Worm (Caenorhabditis elegans) whole organism, L3 larva: ENCODE results near the gene Y113G7A.14.
A peak's percentile ranks its signal among the peaks of the same experiment; 100 is the strongest.

Source experiments
- ama-1 ChIP-seq: fragments of 150-350 bp; optimal IDR thresholded peaks from 2 replicates; lab custom pipeline; 2018
- ceh-16 ChIP-seq: sonication (generic microtip); optimal IDR thresholded peaks from 2 replicates; lab custom pipeline; 2017; ENCODE audit warnings: missing biosample characterization, missing genetic modification characterization
- ceh-28 ChIP-seq: fragments of 150-350 bp; optimal IDR thresholded peaks from 2 replicates; lab custom pipeline; 2014; ENCODE audit warnings: missing biosample characterization, missing genetic modification reagents, missing genetic modification characterization
- daf-12 ChIP-seq: fragments of 150-350 bp; optimal IDR thresholded peaks from 2 replicates; lab custom pipeline; 2014; ENCODE audit warnings: missing biosample characterization, missing genetic modification reagents, missing genetic modification characterization
- egl-27 ChIP-seq: sonication (generic microtip); optimal IDR thresholded peaks from 4 replicates; lab custom pipeline; 2017; ENCODE audit warnings: missing biosample characterization, missing genetic modification reagents, missing genetic modification characterization
- elt-1 ChIP-seq: fragments of 150-350 bp; optimal IDR thresholded peaks from 2 replicates; lab custom pipeline; 2014; ENCODE audit warnings: missing biosample characterization, missing genetic modification characterization
- elt-2 ChIP-seq: sonication (generic microtip); optimal IDR thresholded peaks from 2 replicates; lab custom pipeline; 2016; ENCODE audit warnings: missing genetic modification reagents, mild to moderate bottlenecking, missing genetic modification characterization, missing compliant biosample characterization
- eor-1 ChIP-seq, 2 experiments: fragments of 150-350 bp; optimal IDR thresholded peaks; 2 replicates each; lab custom pipeline; 2014 to 2018; ENCODE audit warnings: missing biosample characterization in 2 of 2, missing genetic modification characterization in 2 of 2
- fkh-2 ChIP-seq: fragments of 150-350 bp; optimal IDR thresholded peaks from 2 replicates; lab custom pipeline; 2014; ENCODE audit warnings: missing biosample characterization, missing genetic modification reagents, missing genetic modification characterization
- fos-1 ChIP-seq: fragments of 150-350 bp; optimal IDR thresholded peaks from 2 replicates; lab custom pipeline; 2014; ENCODE audit warnings: missing biosample characterization, missing genetic modification characterization
- hmg-11 ChIP-seq: sonication (generic microtip); optimal IDR thresholded peaks from 2 replicates; lab custom pipeline; 2016; ENCODE audit warnings: missing genetic modification characterization, missing compliant biosample characterization
- jun-1 ChIP-seq: fragments of 150-350 bp; optimal IDR thresholded peaks from 2 replicates; lab custom pipeline; 2014; ENCODE audit warnings: missing biosample characterization, missing genetic modification reagents, missing genetic modification characterization
- lin-15B ChIP-seq: fragments of 150-350 bp; optimal IDR thresholded peaks from 2 replicates; lab custom pipeline; 2014; ENCODE audit warnings: missing biosample characterization, missing genetic modification characterization
- nhr-11 ChIP-seq: fragments of 150-350 bp; optimal IDR thresholded peaks from 2 replicates; lab custom pipeline; 2014; ENCODE audit warnings: missing biosample characterization, missing genetic modification characterization
- nhr-23 ChIP-seq: fragments of 150-350 bp; optimal IDR thresholded peaks from 2 replicates; lab custom pipeline; 2014; ENCODE audit warnings: missing biosample characterization, missing genetic modification reagents, missing genetic modification characterization
- nhr-43 ChIP-seq: sonication (generic microtip); optimal IDR thresholded peaks from 2 replicates; lab custom pipeline; 2016; ENCODE audit warnings: mild to moderate bottlenecking, missing genetic modification characterization, missing compliant biosample characterization; ENCODE audit not compliant: poor library complexity, severe bottlenecking
- pha-4 ChIP-seq: fragments of 150-350 bp; optimal IDR thresholded peaks from 2 replicates; lab custom pipeline; 2014; ENCODE audit warnings: missing biosample characterization, missing genetic modification reagents, missing genetic modification characterization
- pqm-1 ChIP-seq: fragments of 150-350 bp; optimal IDR thresholded peaks from 2 replicates; lab custom pipeline; 2017; ENCODE audit warnings: missing biosample characterization, missing genetic modification characterization, inconsistent platforms
- sea-2 ChIP-seq: fragments of 150-350 bp; sonication (generic microtip); optimal IDR thresholded peaks from 4 replicates; lab custom pipeline; 2014; ENCODE audit warnings: missing biosample characterization, missing genetic modification reagents, missing genetic modification characterization
- snpc-4 ChIP-seq: fragments of 150-350 bp; optimal IDR thresholded peaks from 2 replicates; lab custom pipeline; 2014; ENCODE audit warnings: missing biosample characterization, missing genetic modification characterization
- tbx-2 ChIP-seq: sonication (generic microtip); optimal IDR thresholded peaks from 2 replicates; lab custom pipeline; 2016; ENCODE audit warnings: mild to moderate bottlenecking, missing genetic modification characterization, missing compliant biosample characterization
- zag-1 ChIP-seq: fragments of 150-350 bp; optimal IDR thresholded peaks from 2 replicates; lab custom pipeline; 2014; ENCODE audit warnings: missing biosample characterization, missing genetic modification characterization
- ztf-11 ChIP-seq: fragments of 150-350 bp; optimal IDR thresholded peaks from 2 replicates; lab custom pipeline; 2014; ENCODE audit warnings: missing biosample characterization, missing genetic modification characterization

The Y113G7A.14 gene

DNA sequence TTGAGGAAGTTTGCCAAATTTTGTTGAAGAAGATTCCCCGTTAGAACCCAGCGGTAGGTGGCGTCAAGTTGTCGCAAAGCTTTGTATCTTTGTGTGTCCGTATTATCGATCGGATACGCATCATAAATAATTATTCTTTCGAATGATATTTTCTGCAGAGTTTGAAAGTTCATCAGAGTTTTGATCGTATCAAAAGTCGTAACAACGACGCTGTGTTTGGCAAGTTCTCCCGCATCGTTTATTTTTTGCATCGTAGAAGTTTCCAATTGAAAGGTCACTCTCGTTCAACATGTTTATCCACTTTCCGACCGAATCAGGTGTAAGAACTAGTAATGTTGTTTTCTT, 24.8 kb upstream of the Y113G7A.14 start:
- TF ChIP-seq ama-1 (lab: Kevin White, UChicago) (peak; percentile 77), jun-1 (tag; lab: Kevin White, UChicago) (no peak), egl-27 (tag; lab: Kevin White, UChicago) (no peak), eor-1 (tag; optimal IDR thresholded peaks at IDR 0.05; lab: Kevin White, UChicago) (no peak), pqm-1 (tag; lab: Kevin White, UChicago) (no peak)

DNA sequence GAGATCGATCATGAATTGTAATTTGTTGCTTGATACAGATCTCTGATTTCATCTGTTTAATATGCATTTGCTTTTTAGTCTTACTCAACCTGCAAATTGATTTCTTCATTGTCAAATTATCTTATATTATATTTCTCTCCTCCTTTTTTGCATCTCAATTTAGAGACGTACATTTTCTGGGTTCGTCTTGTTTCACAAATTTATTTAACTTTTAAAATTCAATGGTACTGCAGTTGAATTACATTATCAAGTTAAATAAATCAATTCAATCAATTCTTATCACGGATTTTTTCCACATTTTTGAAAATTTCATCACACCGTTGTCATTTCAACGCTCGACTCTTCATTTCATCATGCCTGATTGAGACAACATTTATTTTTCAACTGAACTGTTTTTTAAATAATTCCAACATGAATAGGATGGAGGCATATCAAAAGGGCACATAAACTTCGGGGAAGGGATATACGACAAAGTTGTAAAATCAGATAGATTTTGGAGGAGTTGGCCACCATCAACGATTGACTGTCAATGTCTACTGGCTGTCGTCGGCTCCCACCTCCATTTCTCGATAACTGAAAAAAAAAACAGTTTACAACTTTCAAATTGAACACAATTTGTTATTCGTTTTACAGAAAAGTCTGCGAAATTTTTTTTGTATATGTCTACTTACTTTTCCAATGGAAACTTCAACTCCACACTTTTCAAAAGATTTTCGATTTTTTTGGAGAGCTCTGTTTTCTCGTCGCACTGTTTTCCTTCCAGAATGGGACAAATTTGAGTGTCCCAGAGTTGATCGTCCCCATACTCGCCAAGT, 24.2 kb upstream of the Y113G7A.14 start:
- TF ChIP-seq ama-1 (lab: Kevin White, UChicago): peak; percentile 77
- peak; percentile 43 for TF ChIP-seq pha-4 (tag; lab: Kevin White, UChicago)
- TF ChIP-seq lin-15B (tag; lab: Kevin White, UChicago): no peak
- TF ChIP-seq eor-1 (tag; optimal IDR thresholded peaks at IDR 0.05; lab: Kevin White, UChicago): no peak
- no peak for TF ChIP-seq fos-1
- TF ChIP-seq nhr-43 (tag; lab: Kevin White, UChicago): no peak
- no peak for TF ChIP-seq snpc-4 (tag; lab: Kevin White, UChicago)
- TF ChIP-seq ceh-28 (tag; lab: Kevin White, UChicago): peak; percentile 12
- TF ChIP-seq elt-2 (tag; lab: Kevin White, UChicago): peak; percentile 65

DNA sequence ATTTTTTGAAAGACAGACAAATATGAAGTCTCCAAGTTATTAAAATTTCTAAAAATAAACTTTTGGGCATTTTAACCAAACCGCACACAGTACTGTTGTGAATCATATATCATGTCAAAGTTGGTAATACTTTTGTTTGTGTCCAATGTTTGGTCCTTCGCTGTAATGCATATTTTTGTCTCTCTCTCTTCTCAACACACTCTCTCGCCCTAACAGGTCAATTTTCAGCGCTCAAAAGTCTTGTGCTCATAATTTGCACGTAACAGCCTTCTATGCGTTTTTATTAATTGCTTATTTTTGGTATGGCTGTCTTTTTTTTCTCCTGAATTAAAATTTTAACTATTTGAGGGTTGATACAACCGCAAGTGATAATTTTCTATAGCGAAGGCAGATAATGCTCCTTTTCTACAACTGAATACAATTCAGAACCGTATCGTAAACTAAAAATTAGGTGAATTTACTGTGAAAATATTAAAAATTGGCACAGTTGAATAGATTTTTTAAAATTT, 23.6 kb upstream of the Y113G7A.14 start:
- TF ChIP-seq fkh-2 (tag; lab: Kevin White, UChicago): no peak
- no peak for TF ChIP-seq ztf-11 (tag; lab: Kevin White, UChicago)
- TF ChIP-seq, all 47 proteins: peak for 0

DNA sequence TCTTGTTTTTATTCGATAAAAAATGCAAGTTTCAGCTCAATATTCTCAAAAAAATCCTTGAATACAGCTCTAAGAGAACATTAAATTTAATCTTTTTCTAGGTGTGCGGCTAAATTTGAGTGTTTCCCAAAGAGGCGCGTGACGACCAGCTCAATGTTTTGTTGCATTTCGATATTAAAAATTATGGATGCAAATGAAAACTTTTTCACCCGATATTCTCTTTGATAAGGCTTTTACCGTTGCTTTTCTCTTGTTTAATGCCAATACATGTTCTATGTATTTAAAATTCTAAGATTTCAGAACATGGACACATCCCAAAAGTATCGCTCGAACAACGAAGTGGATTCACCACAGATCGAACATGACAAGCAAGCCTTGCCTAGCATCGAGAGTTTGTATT, 20.0 kb upstream of the Y113G7A.14 start, which contains the start of gene F19B2.6:
Gene F19B2.6 (plus strand): TSS at position 301 of the 400 bp plus-strand sequence.
- TF ChIP-seq elt-2 (tag; lab: Kevin White, UChicago) (no peak), ceh-16 (no peak), daf-12 (no peak), zag-1 (tag; lab: Kevin White, UChicago) (no peak), tbx-2 (tag; lab: Kevin White, UChicago) (no peak), pqm-1 (tag; lab: Kevin White, UChicago) (no peak), fkh-2 (tag; lab: Kevin White, UChicago) (no peak), sea-2 (no peak), jun-1 (tag; lab: Kevin White, UChicago) (no peak), hmg-11 (tag; lab: Kevin White, UChicago) (no peak), elt-1 (tag; lab: Kevin White, UChicago) (no peak), fos-1 (no peak)
- TF ChIP-seq, all 47 proteins: peak for 0

DNA sequence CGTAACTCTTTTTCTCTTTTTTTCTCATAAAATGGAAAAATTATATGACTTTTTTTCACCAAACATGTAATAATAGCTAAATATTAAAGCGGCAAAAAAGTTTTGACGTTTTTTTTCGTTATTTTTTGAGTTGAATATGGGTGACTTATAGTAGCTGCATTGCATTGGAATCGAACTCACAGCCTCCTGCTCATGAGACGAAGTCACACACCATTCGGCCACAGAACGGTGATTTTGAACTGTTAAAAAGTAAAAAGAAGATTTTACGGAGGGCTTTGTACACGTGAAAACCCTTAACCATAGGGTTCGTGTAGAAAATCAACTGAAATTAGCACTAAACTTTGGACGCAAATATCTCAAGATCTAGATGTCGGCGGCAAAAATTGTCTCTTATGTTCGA, 13.6 kb upstream of the Y113G7A.14 start:
- no peak for TF ChIP-seq nhr-43 (tag; lab: Kevin White, UChicago)

DNA sequence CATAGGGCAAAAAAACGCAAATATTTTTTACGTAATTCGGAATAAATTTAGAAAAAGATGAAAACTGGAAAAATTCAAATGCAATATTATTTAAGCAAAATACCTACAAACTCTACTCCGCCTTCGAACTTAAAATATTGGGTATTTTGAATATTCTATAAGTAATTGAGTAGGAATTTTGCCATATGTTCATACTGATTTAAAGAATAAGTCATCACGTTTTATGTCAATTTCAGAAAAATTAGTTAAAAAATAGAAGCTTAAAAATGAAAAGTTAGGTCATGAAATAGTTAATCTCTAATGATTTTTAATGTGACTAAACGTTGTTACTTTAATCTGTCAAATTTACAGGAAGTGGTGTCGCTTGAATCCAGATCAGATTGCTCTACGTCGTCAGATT, 13.2 kb upstream of the Y113G7A.14 start, which contains the start of gene F19B2.7:
Gene F19B2.7 (plus strand): TSS at position 301 of the 400 bp plus-strand sequence.
- no peak for TF ChIP-seq snpc-4 (tag; lab: Kevin White, UChicago)
- TF ChIP-seq ztf-11 (tag; lab: Kevin White, UChicago): no peak
- no peak for TF ChIP-seq fos-1
- TF ChIP-seq nhr-43 (tag; lab: Kevin White, UChicago): no peak
- no peak for TF ChIP-seq fkh-2 (tag; lab: Kevin White, UChicago)
- no peak for TF ChIP-seq nhr-23

DNA sequence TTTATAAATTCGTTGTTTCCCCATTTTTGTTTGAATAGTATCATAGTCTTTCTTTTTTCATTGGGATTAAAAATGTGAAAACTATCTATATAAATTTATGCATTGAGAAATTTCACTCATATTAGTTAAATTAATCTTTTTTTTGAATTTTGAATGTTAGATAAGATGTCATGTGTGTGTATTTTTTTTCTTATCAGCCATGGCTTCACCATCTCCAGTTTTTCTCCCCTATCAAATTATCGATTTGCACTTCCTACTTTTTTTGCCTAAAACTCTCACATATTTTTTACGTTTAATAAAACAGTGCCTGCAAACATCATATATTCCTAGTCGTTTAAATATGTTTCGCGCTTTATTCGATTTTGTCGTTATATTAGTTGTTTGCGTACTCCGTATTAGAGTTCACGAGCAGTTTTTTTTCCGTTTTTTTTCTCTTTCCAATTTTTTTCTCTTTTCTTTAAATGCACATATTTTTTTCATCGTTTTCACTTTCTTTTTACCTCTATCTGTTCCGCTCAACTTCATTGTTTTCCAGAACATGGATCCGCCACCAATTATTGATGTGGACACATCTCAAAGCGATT, 9.5 kb upstream of the Y113G7A.14 start, which contains the start of gene Y113G7A.13:
Gene Y113G7A.13 (plus strand): TSS at position 534 of the 584 bp plus-strand sequence.
- TF ChIP-seq pqm-1 (tag; lab: Kevin White, UChicago): peak; percentile 80
- TF ChIP-seq jun-1 (tag; lab: Kevin White, UChicago): peak; percentile 36
- TF ChIP-seq ceh-28 (tag; lab: Kevin White, UChicago): peak; percentile 35
- TF ChIP-seq nhr-43 (tag; lab: Kevin White, UChicago): no peak
- no peak for TF ChIP-seq tbx-2 (tag; lab: Kevin White, UChicago)
- no peak for TF ChIP-seq nhr-11 (tag; lab: Kevin White, UChicago)
- peak; percentile 97 for TF ChIP-seq elt-2 (tag; lab: Kevin White, UChicago)
- TF ChIP-seq hmg-11 (tag; lab: Kevin White, UChicago): no peak
- peak; percentile 54 for TF ChIP-seq pha-4 (tag; lab: Kevin White, UChicago)
- no peak for TF ChIP-seq egl-27 (tag; lab: Kevin White, UChicago)
